Fruit fly (Drosophila melanogaster) whole organism, embryonic: ENCODE data around the gene Trxr1.

Experiments
- Adf1 ChIP-seq: fragments of 200-800 bp; sonication (Bioruptor generic); IDR thresholded peaks from 2 replicates; pipeline ENCODE4 v1.3.6; 2022; ENCODE audit warnings: missing biosample characterization, missing genetic modification characterization
- CG10147 ChIP-seq: fragments of 200-800 bp; sonication (Bioruptor generic); optimal IDR thresholded peaks from 2 replicates; lab custom pipeline; 2019; ENCODE audit warnings: missing biosample characterization, mild to moderate bottlenecking, missing genetic modification characterization, moderate library complexity
- CG13287 ChIP-seq: fragments of 200-800 bp; sonication (Bioruptor generic); IDR thresholded peaks from 2 replicates; pipeline ENCODE4 v1.3.6; 2022; ENCODE audit warnings: missing biosample characterization, missing genetic modification characterization; ENCODE audit not compliant: partially characterized antibody
- CG13894 ChIP-seq: fragments of 200-800 bp; sonication (Bioruptor generic); optimal IDR thresholded peaks from 3 replicates; lab custom pipeline; 2018; ENCODE audit warnings: missing biosample characterization, mild to moderate bottlenecking, missing genetic modification characterization, moderate library complexity
- CG14860 ChIP-seq: fragments of 200-800 bp; sonication (Bioruptor generic); IDR thresholded peaks from 3 replicates; pipeline ENCODE4 v1.3.6; 2022; ENCODE audit warnings: missing biosample characterization, missing genetic modification characterization; ENCODE audit not compliant: partially characterized antibody
- CG17186 ChIP-seq: fragments of 200-800 bp; sonication (Bioruptor generic); optimal IDR thresholded peaks from 3 replicates; lab custom pipeline; 2017; ENCODE audit warnings: missing biosample characterization, missing genetic modification reagents, missing genetic modification characterization
- CG2116 ChIP-seq: fragments of 200-800 bp; sonication (Bioruptor generic); optimal IDR thresholded peaks from 3 replicates; lab custom pipeline; 2018; ENCODE audit warnings: missing biosample characterization, mild to moderate bottlenecking, missing genetic modification characterization
- CG3065 ChIP-seq: fragments of 200-800 bp; sonication (Bioruptor generic); optimal IDR thresholded peaks from 2 replicates; lab custom pipeline; 2016; ENCODE audit warnings: missing biosample characterization, missing genetic modification characterization
- CG32532 ChIP-seq: fragments of 200-800 bp; sonication (Bioruptor generic); IDR thresholded peaks from 2 replicates; pipeline ENCODE4 v1.3.6; 2022; ENCODE audit warnings: missing biosample characterization, missing genetic modification characterization
- CG6791 ChIP-seq: fragments of 200-800 bp; sonication (Bioruptor generic); IDR thresholded peaks from 3 replicates; pipeline ENCODE4 v1.3.6; 2022; ENCODE audit warnings: missing biosample characterization, missing genetic modification characterization; ENCODE audit not compliant: partially characterized antibody
- CG7963 ChIP-seq: fragments of 200-800 bp; sonication (Bioruptor generic); IDR thresholded peaks from 3 replicates; pipeline ENCODE4 v1.3.6; 2022; ENCODE audit warnings: missing biosample characterization, missing genetic modification characterization; ENCODE audit not compliant: partially characterized antibody
- CG8290 ChIP-seq, 3 experiments: fragments of 200-800 bp; sonication (Bioruptor generic); optimal IDR thresholded peaks; 2 replicates each; lab custom pipeline; 2016 to 2019; ENCODE audit warnings: missing biosample characterization in 3 of 3, missing genetic modification characterization in 3 of 3, mild to moderate bottlenecking in 2 of 3, moderate library complexity in 1 of 3
- CG9797 ChIP-seq: fragments of 200-800 bp; sonication (Bioruptor generic); optimal IDR thresholded peaks from 3 replicates; lab custom pipeline; 2018; ENCODE audit warnings: missing biosample characterization, mild to moderate bottlenecking, missing genetic modification characterization
- CTCF ChIP-seq: fragments of 200-800 bp; sonication (Bioruptor generic); optimal IDR thresholded peaks from 2 replicates; lab custom pipeline; 2017; ENCODE audit warnings: missing biosample characterization, mild to moderate bottlenecking, missing genetic modification characterization, moderate library complexity
- Camta ChIP-seq: fragments of 200-800 bp; sonication (Bioruptor generic); optimal IDR thresholded peaks from 2 replicates; lab custom pipeline; 2016; ENCODE audit warnings: missing biosample characterization, missing genetic modification characterization
- Dll ChIP-seq: fragments of 200-800 bp; sonication (Bioruptor generic); IDR thresholded peaks from 4 replicates; pipeline ENCODE4 v1.3.6; 2022; ENCODE audit warnings: missing biosample characterization, missing genetic modification characterization; ENCODE audit not compliant: partially characterized antibody
- Dref ChIP-seq: fragments of 200-800 bp; sonication (Bioruptor generic); IDR thresholded peaks from 2 replicates; pipeline ENCODE4 v1.3.6; 2022; ENCODE audit warnings: missing biosample characterization, missing genetic modification characterization
- Kr ChIP-seq: fragments of 200-800 bp; sonication (Bioruptor generic); optimal IDR thresholded peaks from 2 replicates; lab custom pipeline; 2017; ENCODE audit warnings: missing biosample characterization, mild to moderate bottlenecking, missing genetic modification characterization
- MBD-R2 ChIP-seq: fragments of 200-800 bp; sonication (Bioruptor generic); IDR thresholded peaks from 2 replicates; pipeline ENCODE4 v1.3.6; 2022; ENCODE audit warnings: missing biosample characterization, missing genetic modification characterization
- MESR4 ChIP-seq: fragments of 200-800 bp; sonication (Bioruptor generic); optimal IDR thresholded peaks from 2 replicates; lab custom pipeline; 2018; ENCODE audit warnings: missing biosample characterization, mild to moderate bottlenecking, missing genetic modification characterization, moderate library complexity
- Myb ChIP-seq: fragments of 200-800 bp; sonication (Bioruptor generic); optimal IDR thresholded peaks from 2 replicates; lab custom pipeline; 2016; ENCODE audit warnings: missing biosample characterization, missing genetic modification characterization
- Opbp ChIP-seq: fragments of 200-800 bp; sonication (Bioruptor generic); IDR thresholded peaks from 3 replicates; pipeline ENCODE4 v1.3.6; 2022; ENCODE audit warnings: missing biosample characterization, missing genetic modification characterization; ENCODE audit not compliant: partially characterized antibody
- Rfx ChIP-seq: fragments of 200-800 bp; sonication (Bioruptor generic); IDR thresholded peaks from 2 replicates; pipeline ENCODE4 v1.3.6; 2022; ENCODE audit warnings: missing biosample characterization, missing genetic modification characterization
- Scr ChIP-seq: fragments of 200-800 bp; sonication (Bioruptor generic); IDR thresholded peaks from 2 replicates; pipeline ENCODE4 v1.3.6; 2022; ENCODE audit warnings: missing biosample characterization, missing genetic modification characterization; ENCODE audit not compliant: partially characterized antibody
- Sin3A ChIP-seq: fragments of >200 bp; optimal IDR thresholded peaks from 2 replicates; lab custom pipeline; 2018
- Six4 ChIP-seq: fragments of 200-800 bp; sonication (Bioruptor generic); optimal IDR thresholded peaks from 2 replicates; lab custom pipeline; 2016; ENCODE audit warnings: missing biosample characterization, missing genetic modification characterization
- amos ChIP-seq: fragments of 200-800 bp; sonication (Bioruptor generic); IDR thresholded peaks from 2 replicates; pipeline ENCODE4 v1.3.6; 2022; ENCODE audit warnings: missing biosample characterization, missing genetic modification characterization; ENCODE audit not compliant: partially characterized antibody
- ash1 ChIP-seq: fragments of 200-800 bp; sonication (Bioruptor generic); optimal IDR thresholded peaks from 2 replicates; lab custom pipeline; 2018; ENCODE audit warnings: missing biosample characterization, mild to moderate bottlenecking, missing genetic modification characterization
- ato ChIP-seq: fragments of 200-800 bp; sonication (Bioruptor generic); IDR thresholded peaks from 2 replicates; pipeline ENCODE4 v1.3.6; 2022; ENCODE audit warnings: missing biosample characterization, missing genetic modification characterization; ENCODE audit not compliant: partially characterized antibody
- bbx ChIP-seq: fragments of 200-800 bp; sonication (Bioruptor generic); IDR thresholded peaks from 2 replicates; pipeline ENCODE4 v1.3.6; 2022; ENCODE audit warnings: missing biosample characterization, missing genetic modification characterization; ENCODE audit not compliant: partially characterized antibody
- caup ChIP-seq: fragments of 200-800 bp; sonication (Bioruptor generic); optimal IDR thresholded peaks from 3 replicates; lab custom pipeline; 2017; ENCODE audit warnings: missing biosample characterization, mild to moderate bottlenecking, missing genetic modification characterization, moderate library complexity; ENCODE audit not compliant: severe bottlenecking
- chinmo ChIP-seq: fragments of 200-800 bp; sonication (Bioruptor generic); IDR thresholded peaks from 4 replicates; pipeline ENCODE4 v1.3.6; 2022; ENCODE audit warnings: missing biosample characterization, missing genetic modification characterization; ENCODE audit not compliant: partially characterized antibody
- dati ChIP-seq: fragments of 200-800 bp; sonication (Bioruptor generic); IDR thresholded peaks from 2 replicates; pipeline ENCODE4 v1.3.6; 2022; ENCODE audit warnings: missing biosample characterization, missing genetic modification characterization
- hb ChIP-seq: fragments of 200-800 bp; sonication (Bioruptor generic); IDR thresholded peaks from 3 replicates; pipeline ENCODE4 v1.3.6; 2022; ENCODE audit warnings: missing biosample characterization, missing genetic modification characterization; ENCODE audit not compliant: partially characterized antibody
- hbn ChIP-seq: fragments of 200-800 bp; sonication (Bioruptor generic); IDR thresholded peaks from 2 replicates; pipeline ENCODE4 v1.3.6; 2022; ENCODE audit warnings: missing biosample characterization, missing genetic modification characterization; ENCODE audit not compliant: partially characterized antibody
- ind ChIP-seq: fragments of 200-800 bp; sonication (Bioruptor generic); optimal IDR thresholded peaks from 3 replicates; lab custom pipeline; 2016; ENCODE audit warnings: missing biosample characterization, missing genetic modification characterization
- inv ChIP-seq: fragments of 200-800 bp; sonication (Bioruptor generic); IDR thresholded peaks from 2 replicates; pipeline ENCODE4 v1.3.6; 2022; ENCODE audit warnings: missing biosample characterization, missing genetic modification characterization; ENCODE audit not compliant: partially characterized antibody
- jigr1 ChIP-seq: fragments of 200-800 bp; sonication (Bioruptor generic); IDR thresholded peaks from 3 replicates; pipeline ENCODE4 v1.3.6; 2022; ENCODE audit warnings: missing biosample characterization, missing genetic modification characterization
- kah ChIP-seq: fragments of 200-800 bp; sonication (Bioruptor generic); optimal IDR thresholded peaks from 2 replicates; lab custom pipeline; 2018; ENCODE audit warnings: missing biosample characterization, mild to moderate bottlenecking, missing genetic modification characterization
- lab ChIP-seq: fragments of 200-800 bp; sonication (Bioruptor generic); optimal IDR thresholded peaks from 3 replicates; lab custom pipeline; 2017; ENCODE audit warnings: missing biosample characterization, missing genetic modification characterization, mild to moderate bottlenecking, moderate library complexity, missing genetic modification reagents
- lbe ChIP-seq: fragments of 200-800 bp; sonication (Bioruptor generic); optimal IDR thresholded peaks from 2 replicates; lab custom pipeline; 2016; ENCODE audit warnings: missing biosample characterization, mild to moderate bottlenecking, missing genetic modification characterization
- lilli ChIP-seq: fragments of 200-800 bp; sonication (Bioruptor generic); optimal IDR thresholded peaks from 3 replicates; lab custom pipeline; 2016; ENCODE audit warnings: missing biosample characterization, missing genetic modification characterization
- nerfin-2 ChIP-seq: fragments of 200-800 bp; sonication (Bioruptor generic); IDR thresholded peaks from 2 replicates; pipeline ENCODE4 v1.3.6; 2022; ENCODE audit warnings: missing biosample characterization, missing genetic modification characterization; ENCODE audit not compliant: partially characterized antibody
- nom ChIP-seq: fragments of 200-800 bp; sonication (Bioruptor generic); optimal IDR thresholded peaks from 2 replicates; lab custom pipeline; 2017; ENCODE audit warnings: missing biosample characterization, missing genetic modification characterization, mild to moderate bottlenecking, moderate library complexity, missing genetic modification reagents
- psq ChIP-seq: fragments of 200-800 bp; sonication (Bioruptor generic); optimal IDR thresholded peaks from 2 replicates; lab custom pipeline; 2017; ENCODE audit warnings: missing biosample characterization, missing genetic modification characterization
- pzg ChIP-seq: fragments of 200-800 bp; sonication (Bioruptor generic); optimal IDR thresholded peaks from 3 replicates; lab custom pipeline; 2018; ENCODE audit warnings: missing biosample characterization, mild to moderate bottlenecking, missing genetic modification characterization, moderate library complexity
- zen2 ChIP-seq: fragments of 200-800 bp; sonication (Bioruptor generic); IDR thresholded peaks from 3 replicates; pipeline ENCODE4 v1.3.6; 2022; ENCODE audit warnings: missing biosample characterization, missing genetic modification characterization; ENCODE audit not compliant: partially characterized antibody

The Trxr1 gene

DNA sequence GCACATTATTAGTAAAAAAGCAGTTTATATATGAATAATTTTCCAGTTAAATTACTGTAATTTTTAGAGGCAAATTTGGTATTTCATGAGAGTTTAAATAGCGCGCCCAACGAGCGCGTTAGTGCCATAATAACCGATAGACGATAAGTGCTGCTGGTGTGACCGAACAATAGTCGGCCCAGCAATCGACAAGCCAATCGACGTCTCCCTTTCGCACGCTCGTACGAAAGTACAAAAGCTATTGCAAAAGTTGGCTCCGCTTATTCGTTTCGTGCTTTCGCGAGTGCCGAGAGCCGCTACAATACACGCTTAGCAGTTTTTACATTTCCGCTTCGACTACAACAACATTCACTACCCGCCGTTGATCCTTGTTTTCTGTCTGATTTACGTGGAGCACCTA lies at the start of gene Trxr1:
Gene Trxr1 (plus strand): TSS at position 231 of the 400 bp plus-strand sequence.
- TF ChIP-seq amos (GFP tag; lab: Robert Waterston, UW) (peak; percentile 67; the same call in 1 of the 2 replicates), CG2116 (peak; percentile 65), lab (GFP tag; lab: Kevin White, UChicago) (peak; percentile 36), pzg (GFP tag; lab: Kevin White, UChicago) (peak; percentile 80), bbx (GFP tag; lab: Robert Waterston, UW) (peak; percentile 79), CG10147 (peak; percentile 1), CTCF (peak; percentile 56), hbn (GFP tag; lab: Robert Waterston, UW) (0 out of 2 replicates have a peak, but pooled peaks have one; percentile 48), jigr1 (GFP tag; lab: Robert Waterston, UW) (no peak), Sin3A (lab: Kevin White, UChicago) (peak; percentile 1), Kr (GFP tag; lab: Kevin White, UChicago) (no peak), nom (GFP tag; lab: Kevin White, UChicago) (peak; percentile 52), caup (GFP tag; lab: Kevin White, UChicago) (no peak), dati (GFP tag; lab: Robert Waterston, UW) (no peak), CG9797 (GFP tag; lab: Kevin White, UChicago) (peak; percentile 64), CG6791 (GFP tag; lab: Robert Waterston, UW) (peak; percentile 83), CG7963 (GFP tag; lab: Robert Waterston, UW) (peak; percentile 81; the same call in 2 of the 3 replicates), Dref (GFP tag; lab: Robert Waterston, UW) (peak; percentile 93), chinmo (GFP tag; lab: Robert Waterston, UW) (0 out of 4 replicates have a peak, but pooled peaks have one; percentile 51), lbe (peak; percentile 21), Dll (GFP tag; lab: Robert Waterston, UW) (peak; percentile 57; the same call in 2 of the 4 replicates), CG13287 (GFP tag; lab: Robert Waterston, UW) (peak; percentile 71), Myb (GFP tag; lab: Kevin White, UChicago) (peak; percentile 10), Rfx (GFP tag; lab: Robert Waterston, UW) (peak; percentile 29; the same call in 1 of the 2 replicates), Scr (GFP tag; lab: Robert Waterston, UW) (peak; percentile 38; the same call in 1 of the 2 replicates), lilli (GFP tag; lab: Kevin White, UChicago) (peak; percentile 12), CG32532 (GFP tag; lab: Robert Waterston, UW) (peak; percentile 19; the same call in 1 of the 2 replicates), CG13894 (tag; lab: Kevin White, UChicago) (peak; percentile 22), inv (GFP tag; lab: Robert Waterston, UW) (0 out of 2 replicates have a peak, but pooled peaks have one; percentile 26), Opbp (peak; percentile 72), kah (no peak), Adf1 (GFP tag; lab: Robert Waterston, UW) (peak; percentile 26; the same call in 1 of the 2 replicates), CG8290 (GFP tag; optimal IDR thresholded peaks at IDR 0.05; lab: Kevin White, UChicago) (no peak), CG8290 (tag; optimal IDR thresholded peaks at IDR 0.05; lab: Kevin White, UChicago) (peak in 1 of 2 experiments; percentile 15), Camta (GFP tag; lab: Kevin White, UChicago) (no peak), ind (GFP tag; lab: Kevin White, UChicago) (no peak), zen2 (GFP tag; lab: Robert Waterston, UW) (peak; percentile 18; the same call in 1 of the 3 replicates), MESR4 (GFP tag; lab: Kevin White, UChicago) (peak; percentile 19), MBD-R2 (GFP tag; lab: Robert Waterston, UW) (peak; percentile 58), CG17186 (GFP tag; lab: Kevin White, UChicago) (peak; percentile 22), ash1 (GFP tag; lab: Kevin White, UChicago) (no peak), Six4 (GFP tag; lab: Kevin White, UChicago) (no peak), hb (GFP tag; lab: Robert Waterston, UW) (peak; percentile 55; the same call in 1 of the 3 replicates), nerfin-2 (GFP tag; lab: Robert Waterston, UW) (peak; percentile 74), CG3065 (GFP tag; lab: Kevin White, UChicago) (no peak), psq (GFP tag; lab: Kevin White, UChicago) (peak; percentile 79), ato (GFP tag; lab: Robert Waterston, UW) (peak; percentile 53; the same call in 1 of the 2 replicates), CG14860 (GFP tag; lab: Robert Waterston, UW) (peak; percentile 64)
